Fruit fly (Drosophila melanogaster) whole organism, embryonic: ENCODE results near the gene mahe.

Experiments
- Atf3 ChIP-seq: fragments of 200-800 bp; sonication (Bioruptor generic); optimal IDR thresholded peaks from 3 replicates; lab custom pipeline; 2016; ENCODE audit warnings: missing biosample characterization, missing genetic modification characterization
- Awh ChIP-seq: fragments of 200-800 bp; sonication (Bioruptor generic); IDR thresholded peaks from 2 replicates; pipeline ENCODE4, ENCODE4 v1.3.6; 2022; ENCODE audit warnings: missing biosample characterization, missing genetic modification characterization
- BEAF-32 ChIP-seq: fragments of 200-800 bp; sonication (Bioruptor generic); optimal IDR thresholded peaks from 3 replicates; lab custom pipeline; 2017; ENCODE audit warnings: missing biosample characterization, missing genetic modification characterization, mild to moderate bottlenecking, moderate library complexity, missing genetic modification reagents
- CG11398 ChIP-seq: fragments of 200-800 bp; sonication (Bioruptor generic); optimal IDR thresholded peaks from 2 replicates; lab custom pipeline; 2016; ENCODE audit warnings: missing biosample characterization, missing genetic modification characterization
- CG11456 ChIP-seq: fragments of 200-800 bp; sonication (Bioruptor generic); IDR thresholded peaks from 3 replicates; pipeline ENCODE4 v1.3.6; 2022; ENCODE audit warnings: missing biosample characterization, missing genetic modification characterization
- CG12659 ChIP-seq: fragments of 200-800 bp; sonication (Bioruptor generic); optimal IDR thresholded peaks from 3 replicates; lab custom pipeline; 2017; ENCODE audit warnings: mild to moderate bottlenecking, missing biosample characterization, missing genetic modification reagents, missing genetic modification characterization
- CG12744 ChIP-seq: fragments of 200-800 bp; sonication (Bioruptor generic); optimal IDR thresholded peaks from 2 replicates; lab custom pipeline; 2016; ENCODE audit warnings: missing biosample characterization, missing genetic modification characterization
- CG13287 ChIP-seq: fragments of 200-800 bp; sonication (Bioruptor generic); IDR thresholded peaks from 2 replicates; pipeline ENCODE4 v1.3.6; 2022; ENCODE audit warnings: missing biosample characterization, missing genetic modification characterization; ENCODE audit not compliant: partially characterized antibody
- CG13624 ChIP-seq: fragments of 200-800 bp; sonication (Bioruptor generic); optimal IDR thresholded peaks from 2 replicates; lab custom pipeline; 2016; ENCODE audit warnings: missing biosample characterization, missing genetic modification characterization
- CG14965 ChIP-seq: fragments of 200-800 bp; sonication (Bioruptor generic); optimal IDR thresholded peaks from 2 replicates; lab custom pipeline; 2016; ENCODE audit warnings: missing biosample characterization, missing genetic modification characterization, borderline replicate concordance
- CG15479 ChIP-seq: fragments of 200-800 bp; sonication (Bioruptor generic); optimal IDR thresholded peaks from 3 replicates; lab custom pipeline; 2019; ENCODE audit warnings: missing biosample characterization, mild to moderate bottlenecking, missing genetic modification characterization, moderate library complexity
- CG15514 ChIP-seq: fragments of 200-800 bp; sonication (Bioruptor generic); optimal IDR thresholded peaks from 3 replicates; lab custom pipeline; 2017; ENCODE audit warnings: missing biosample characterization, missing genetic modification characterization, mild to moderate bottlenecking, moderate library complexity, missing genetic modification reagents
- CG16779 ChIP-seq: fragments of 200-800 bp; sonication (Bioruptor generic); IDR thresholded peaks from 2 replicates; pipeline ENCODE4 v1.3.6; 2022; ENCODE audit warnings: missing biosample characterization, missing genetic modification characterization
- CG17186 ChIP-seq: fragments of 200-800 bp; sonication (Bioruptor generic); optimal IDR thresholded peaks from 3 replicates; lab custom pipeline; 2017; ENCODE audit warnings: missing biosample characterization, missing genetic modification reagents, missing genetic modification characterization
- CG18262 ChIP-seq: fragments of 200-800 bp; optimal IDR thresholded peaks from 3 replicates; lab custom pipeline; 2019; ENCODE audit warnings: missing biosample characterization, mild to moderate bottlenecking, missing genetic modification characterization, moderate library complexity
- CG3163 ChIP-seq: fragments of 200-800 bp; sonication (Bioruptor generic); optimal IDR thresholded peaks from 3 replicates; lab custom pipeline; 2016; ENCODE audit warnings: missing biosample characterization, missing genetic modification characterization
- CG34422 ChIP-seq: fragments of 200-800 bp; sonication (Bioruptor generic); IDR thresholded peaks from 3 replicates; pipeline ENCODE4 v1.3.6; 2022; ENCODE audit warnings: missing biosample characterization, missing genetic modification characterization
- CG3995 ChIP-seq: fragments of 200-800 bp; sonication (Bioruptor generic); optimal IDR thresholded peaks from 3 replicates; lab custom pipeline; 2016; ENCODE audit warnings: missing biosample characterization, missing genetic modification characterization
- CG4404 ChIP-seq: fragments of 200-800 bp; sonication (Bioruptor generic); IDR thresholded peaks from 2 replicates; pipeline ENCODE4 v1.3.6; 2022; ENCODE audit warnings: missing biosample characterization, missing genetic modification characterization
- CG6791 ChIP-seq: fragments of 200-800 bp; sonication (Bioruptor generic); IDR thresholded peaks from 3 replicates; pipeline ENCODE4 v1.3.6; 2022; ENCODE audit warnings: missing biosample characterization, missing genetic modification characterization; ENCODE audit not compliant: partially characterized antibody
- Doc3 ChIP-seq: fragments of 200-800 bp; sonication (Bioruptor generic); IDR thresholded peaks from 3 replicates; pipeline ENCODE4 v1.3.6; 2022; ENCODE audit warnings: missing biosample characterization, missing genetic modification characterization; ENCODE audit not compliant: partially characterized antibody
- Dref ChIP-seq: fragments of 200-800 bp; sonication (Bioruptor generic); IDR thresholded peaks from 2 replicates; pipeline ENCODE4 v1.3.6; 2022; ENCODE audit warnings: missing biosample characterization, missing genetic modification characterization
- Gsc ChIP-seq: fragments of 200-800 bp; sonication (Bioruptor generic); IDR thresholded peaks from 2 replicates; pipeline ENCODE4 v1.3.6; 2022; ENCODE audit warnings: missing biosample characterization, missing genetic modification characterization
- HLH4C ChIP-seq: fragments of 200-800 bp; sonication (Bioruptor generic); IDR thresholded peaks from 3 replicates; pipeline ENCODE4 v1.3.6; 2022; ENCODE audit warnings: missing biosample characterization, missing genetic modification characterization; ENCODE audit not compliant: partially characterized antibody
- Hey ChIP-seq: fragments of 200-800 bp; sonication (Bioruptor generic); optimal IDR thresholded peaks from 3 replicates; lab custom pipeline; 2018; ENCODE audit warnings: missing biosample characterization, mild to moderate bottlenecking, missing genetic modification characterization
- HmgD ChIP-seq: fragments of 200-800 bp; sonication (Bioruptor generic); optimal IDR thresholded peaks from 3 replicates; lab custom pipeline; 2016; ENCODE audit warnings: missing biosample characterization, missing genetic modification characterization
- Hmx ChIP-seq: fragments of 200-800 bp; sonication (Bioruptor generic); optimal IDR thresholded peaks from 2 replicates; lab custom pipeline; 2016; ENCODE audit warnings: missing biosample characterization, missing genetic modification characterization
- Lpt ChIP-seq: fragments of >200 bp; optimal IDR thresholded peaks from 2 replicates; lab custom pipeline; 2018; ENCODE audit warnings: missing biosample characterization, missing genetic modification characterization
- MTF-1 ChIP-seq: fragments of 200-800 bp; sonication (Bioruptor generic); optimal IDR thresholded peaks from 2 replicates; lab custom pipeline; 2018; ENCODE audit warnings: missing biosample characterization, mild to moderate bottlenecking, missing genetic modification characterization, borderline replicate concordance
- Med ChIP-seq: fragments of 200-800 bp; sonication (Bioruptor generic); peaks from one replicate; lab custom pipeline; 2016; ENCODE audit warnings: missing biosample characterization, missing genetic modification characterization, mild to moderate bottlenecking, inconsistent platforms, moderate library complexity
- Myb ChIP-seq: fragments of 200-800 bp; sonication (Bioruptor generic); optimal IDR thresholded peaks from 2 replicates; lab custom pipeline; 2016; ENCODE audit warnings: missing biosample characterization, missing genetic modification characterization
- Nf-YC ChIP-seq: fragments of 200-800 bp; optimal IDR thresholded peaks from 3 replicates; lab custom pipeline; 2019; ENCODE audit warnings: missing biosample characterization, mild to moderate bottlenecking, missing genetic modification characterization, moderate library complexity
- Poxn ChIP-seq: fragments of 200-800 bp; sonication (Bioruptor generic); IDR thresholded peaks from 2 replicates; pipeline ENCODE4 v1.3.6; 2022; ENCODE audit warnings: missing biosample characterization, missing genetic modification characterization
- Rx ChIP-seq: fragments of 200-800 bp; sonication (Bioruptor generic); IDR thresholded peaks from 2 replicates; pipeline ENCODE4 v1.3.6; 2022; ENCODE audit warnings: missing biosample characterization, missing genetic modification characterization
- Sry-β ChIP-seq: fragments of 200-800 bp; sonication (Bioruptor generic); optimal IDR thresholded peaks from 2 replicates; lab custom pipeline; 2018; ENCODE audit warnings: missing biosample characterization, mild to moderate bottlenecking, missing genetic modification characterization, moderate library complexity
- btn ChIP-seq: fragments of 200-800 bp; sonication (Bioruptor generic); optimal IDR thresholded peaks from 2 replicates; lab custom pipeline; 2016; ENCODE audit warnings: missing biosample characterization, missing genetic modification characterization
- cato ChIP-seq: fragments of 200-800 bp; sonication (Bioruptor generic); optimal IDR thresholded peaks from 2 replicates; lab custom pipeline; 2016; ENCODE audit warnings: missing biosample characterization, missing genetic modification characterization, borderline replicate concordance
- cwo ChIP-seq: fragments of 200-800 bp; sonication (Bioruptor generic); optimal IDR thresholded peaks from 3 replicates; lab custom pipeline; 2017; ENCODE audit warnings: missing biosample characterization, missing genetic modification characterization, mild to moderate bottlenecking, moderate library complexity, missing genetic modification reagents
- fd3F ChIP-seq: fragments of 200-800 bp; sonication (Bioruptor generic); optimal IDR thresholded peaks from 2 replicates; lab custom pipeline; 2018; ENCODE audit warnings: missing biosample characterization, mild to moderate bottlenecking, missing genetic modification characterization, moderate library complexity
- fd96Cb ChIP-seq: fragments of 200-800 bp; sonication (Bioruptor generic); optimal IDR thresholded peaks from 2 replicates; lab custom pipeline; 2018; ENCODE audit warnings: missing biosample characterization, mild to moderate bottlenecking, missing genetic modification characterization, moderate library complexity
- grau ChIP-seq: fragments of 200-800 bp; optimal IDR thresholded peaks from 3 replicates; lab custom pipeline; 2019; ENCODE audit warnings: missing biosample characterization, mild to moderate bottlenecking, missing genetic modification characterization, moderate library complexity
- ind ChIP-seq: fragments of 200-800 bp; sonication (Bioruptor generic); optimal IDR thresholded peaks from 3 replicates; lab custom pipeline; 2016; ENCODE audit warnings: missing biosample characterization, missing genetic modification characterization
- kay ChIP-seq: fragments of 200-800 bp; sonication (Bioruptor generic); optimal IDR thresholded peaks from 2 replicates; lab custom pipeline; 2016; ENCODE audit warnings: missing biosample characterization, missing genetic modification characterization
- lab ChIP-seq: fragments of 200-800 bp; sonication (Bioruptor generic); optimal IDR thresholded peaks from 3 replicates; lab custom pipeline; 2017; ENCODE audit warnings: missing biosample characterization, missing genetic modification characterization, mild to moderate bottlenecking, moderate library complexity, missing genetic modification reagents
- lbe ChIP-seq: fragments of 200-800 bp; sonication (Bioruptor generic); optimal IDR thresholded peaks from 2 replicates; lab custom pipeline; 2016; ENCODE audit warnings: missing biosample characterization, mild to moderate bottlenecking, missing genetic modification characterization
- luna ChIP-seq: fragments of 200-800 bp; sonication (Bioruptor generic); optimal IDR thresholded peaks from 2 replicates; lab custom pipeline; 2016; ENCODE audit warnings: missing biosample characterization, missing genetic modification characterization
- row ChIP-seq: fragments of 200-800 bp; sonication (Bioruptor generic); IDR thresholded peaks from 3 replicates; pipeline ENCODE4 v1.3.6; 2022; ENCODE audit warnings: missing biosample characterization, missing genetic modification characterization
- sens ChIP-seq: fragments of 200-800 bp; sonication (Bioruptor generic); peaks from one replicate; lab custom pipeline; 2016; ENCODE audit warnings: missing biosample characterization, missing genetic modification characterization
- usp ChIP-seq: fragments of >200 bp; optimal IDR thresholded peaks from 2 replicates; lab custom pipeline; 2017; ENCODE audit warnings: missing biosample characterization, missing genetic modification characterization

The mahe gene

dm6 chrX:7888386-7889024, 42.7 kb downstream of the mahe start, which contains the start of gene Acat1 (continued):
- peak; percentile 41 for TF ChIP-seq grau (tag; lab: Kevin White, UChicago)
- peak; percentile 39 for TF ChIP-seq CG3995
- peak; percentile 28 for TF ChIP-seq CG12744
- TF ChIP-seq CG13287 (GFP tag; lab: Robert Waterston, UW) = peak; percentile 62
- TF ChIP-seq CG14965 = no peak
- no peak for TF ChIP-seq Atf3 (GFP tag; lab: Kevin White, UChicago)
- peak; percentile 52 for TF ChIP-seq CG12659 (GFP tag; lab: Kevin White, UChicago)
- peak; percentile 49 for TF ChIP-seq Sry-β (GFP tag; lab: Kevin White, UChicago)
- no peak for TF ChIP-seq btn (GFP tag; lab: Kevin White, UChicago)
- TF ChIP-seq CG11456 (GFP tag; lab: Robert Waterston, UW) = peak; percentile 72; the same call in 2 of the 3 replicates
- TF ChIP-seq lbe (GFP tag; lab: Kevin White, UChicago) = peak; percentile 81
- TF ChIP-seq CG15479 = no peak
- TF ChIP-seq CG16779 = no peak
- peak; percentile 68 for TF ChIP-seq Dref (GFP tag; lab: Robert Waterston, UW)
- TF ChIP-seq BEAF-32 (GFP tag; lab: Kevin White, UChicago) = peak; percentile 57
- no peak for TF ChIP-seq usp (GFP tag; lab: Kevin White, UChicago)
- peak; percentile 39 for TF ChIP-seq CG13624 (GFP tag; lab: Kevin White, UChicago)
- peak; percentile 43; the same call in 1 of the 3 replicates for TF ChIP-seq row
- peak; percentile 58 for TF ChIP-seq CG34422
- no peak for TF ChIP-seq Hey
- peak; percentile 39 for TF ChIP-seq kay (GFP tag; lab: Kevin White, UChicago)
- TF ChIP-seq CG18262 (tag; lab: Kevin White, UChicago) = peak; percentile 56
- peak; percentile 88 for TF ChIP-seq Myb (GFP tag; lab: Kevin White, UChicago)
- peak; percentile 47; the same call in 1 of the 2 replicates for TF ChIP-seq Awh (GFP tag; lab: Robert Waterston, UW)
- peak; percentile 22 for TF ChIP-seq CG17186 (GFP tag; lab: Kevin White, UChicago)
- peak; percentile 39 for TF ChIP-seq luna (GFP tag; lab: Kevin White, UChicago)
- TF ChIP-seq MTF-1 (GFP tag; lab: Kevin White, UChicago) = peak; percentile 6
- no peak for TF ChIP-seq Lpt (GFP tag; lab: Kevin White, UChicago)
- peak; percentile 42 for TF ChIP-seq Nf-YC
- TF ChIP-seq sens (GFP tag; lab: Kevin White, UChicago) = peak; percentile 96
- no peak for TF ChIP-seq fd3F (GFP tag; lab: Kevin White, UChicago)
- peak; percentile 66 for TF ChIP-seq CG15514
- TF ChIP-seq cato (GFP tag; lab: Kevin White, UChicago) = peak; percentile 12
- TF ChIP-seq CG6791 = peak; percentile 61
- TF ChIP-seq Rx (GFP tag; lab: Robert Waterston, UW) = peak; percentile 44
- no peak for TF ChIP-seq CG4404
- TF ChIP-seq HLH4C (GFP tag; lab: Robert Waterston, UW) = 0 out of 3 replicates have a peak, but pooled peaks have one; percentile 42
- peak; percentile 94 for TF ChIP-seq Med
- peak; percentile 56 for TF ChIP-seq ind (GFP tag; lab: Kevin White, UChicago)
- TF ChIP-seq cwo = peak; percentile 32
- no peak for TF ChIP-seq Poxn (GFP tag; lab: Robert Waterston, UW)
- 0 out of 3 replicates have a peak, but pooled peaks have one; percentile 17 for TF ChIP-seq Doc3
- TF ChIP-seq CG11398 (GFP tag; lab: Kevin White, UChicago) = no peak
- TF ChIP-seq Hmx (GFP tag; lab: Kevin White, UChicago) = peak; percentile 46
- TF ChIP-seq lab (GFP tag; lab: Kevin White, UChicago) = peak; percentile 72
- TF ChIP-seq fd96Cb = peak; percentile 35
- peak; percentile 29 for TF ChIP-seq HmgD (GFP tag; lab: Kevin White, UChicago)
- no peak for TF ChIP-seq CG3163 (GFP tag; lab: Kevin White, UChicago)
- TF ChIP-seq Gsc (GFP tag; lab: Robert Waterston, UW) = no peak
